Worm (Caenorhabditis elegans) whole organism, late embryonic: Measurements from ENCODE around the gene coq-6.
A peak's percentile ranks its signal among the peaks of the same experiment; 100 is the strongest.

Experiments
- C38D4.7 ChIP-seq: fragments of 200-800 bp; sonication (Bioruptor generic); optimal IDR thresholded peaks from 2 replicates; lab custom pipeline; 2018; ENCODE audit warnings: mild to moderate bottlenecking, missing genetic modification characterization, moderate library complexity, missing compliant biosample characterization
- ama-1 ChIP-seq: fragments of 150-350 bp; optimal IDR thresholded peaks from 2 replicates; lab custom pipeline; 2014
- fkh-10 ChIP-seq: fragments of 150-350 bp; optimal IDR thresholded peaks from 2 replicates; lab custom pipeline; 2014; ENCODE audit warnings: missing biosample characterization, missing genetic modification reagents, missing genetic modification characterization
- hlh-13 ChIP-seq: fragments of 200-800 bp; sonication (Bioruptor generic); optimal IDR thresholded peaks from 2 replicates; lab custom pipeline; 2018; ENCODE audit warnings: mild to moderate bottlenecking, missing genetic modification characterization, missing compliant biosample characterization
- madf-2 ChIP-seq: sonication (generic microtip); optimal IDR thresholded peaks from 2 replicates; lab custom pipeline; 2017; ENCODE audit warnings: missing genetic modification characterization, missing compliant biosample characterization
- nhr-11 ChIP-seq: fragments of 150-350 bp; optimal IDR thresholded peaks from 2 replicates; lab custom pipeline; 2014; ENCODE audit warnings: missing biosample characterization, missing genetic modification characterization

ce11 chrV:9343629-9344624 lies 7.4 kb downstream of the coq-6 start, which contains the start of gene tos-1:
- peak; percentile 91 for TF ChIP-seq madf-2 (tag; lab: Kevin White, UChicago)
- TF ChIP-seq ama-1 (lab: Kevin White, UChicago), result peak; percentile 99
- TF ChIP-seq hlh-13 (GFP tag; lab: Kevin White, UChicago), result peak; percentile 40
- peak; percentile 59 for TF ChIP-seq C38D4.7
- TF ChIP-seq fkh-10 (GFP tag; lab: Kevin White, UChicago), result peak; percentile 67
- no peak for TF ChIP-seq nhr-11 (tag; lab: Kevin White, UChicago)
